Worm (Caenorhabditis elegans): ENCODE data around the gene F10E9.3.

- TF ChIP-seq tbx-37 (GFP tag; conservative IDR thresholded peaks at IDR 0.05) = no peak
- no peak for TF ChIP-seq hnd-1 (tag; optimal IDR thresholded peaks at IDR 0.05)
- no peak for TF ChIP-seq hmbx-1 (tag; optimal IDR thresholded peaks at IDR 0.05)
- no peak for TF ChIP-seq flt-1 (GFP tag; IDR thresholded peaks at IDR 0.05)
- TF ChIP-seq ama-1 (optimal IDR thresholded peaks at IDR 0.05) = no peak
- no peak for TF ChIP-seq tra-4 (tag; optimal IDR thresholded peaks at IDR 0.05)
- TF ChIP-seq scrt-1 (GFP tag; IDR thresholded peaks at IDR 0.05) = no peak
- TF ChIP-seq tbx-11 (GFP tag; IDR thresholded peaks at IDR 0.05) = no peak
- no peak for TF ChIP-seq B0310.2 (tag; optimal IDR thresholded peaks at IDR 0.05)
Measured at ce11 chrIII:8324412-8324811, 13.6 kb downstream of the F10E9.3 start, which contains the start of gene F10E9.12.
